Fruit fly (Drosophila melanogaster): ENCODE data around the gene AstA-R2.
"Not testable (repeated sequence)": the region's sequence is repeated elsewhere in the genome, so short reads cannot be mapped to it uniquely, and the experiment has no call there.

AstA-R2 gene

dm6 chr3R:28744682-28745081 lies at the start of gene AstA-R2:
TSS of gene AstA-R2 (minus strand) at chr3R:28744782.
- no peak for TF ChIP-seq CG17801 (GFP tag; optimal IDR thresholded peaks at IDR 0.05; ENCODE audit: partially characterized antibody)

dm6 chr3R:28790222-28790621 lies 45.6 kb upstream of the AstA-R2 start, which contains the start of gene intr:
TSS of gene intr (plus strand) at chr3R:28790522.
- no peak for TF ChIP-seq CG17801 (GFP tag; optimal IDR thresholded peaks at IDR 0.05; ENCODE audit: partially characterized antibody)

dm6 chr3R:28789317-28789716 lies 44.7 kb upstream of the AstA-R2 start, which contains the start of gene CG34295:
TSS of gene CG34295 (plus strand) at chr3R:28789617.
- TF ChIP-seq CG17801 (GFP tag; optimal IDR thresholded peaks at IDR 0.05; ENCODE audit: partially characterized antibody), result no peak

- TF ChIP-seq CG17801 (GFP tag; optimal IDR thresholded peaks at IDR 0.05; ENCODE audit: partially characterized antibody), result no peak
These were observed 31.1 kb upstream of the AstA-R2 start for dm6 chr3R:28775703-28776102.

dm6 chr3R:28758134-28758533 lies 13.6 kb upstream of the AstA-R2 start, which contains the start of gene aqrs:
TSS of gene aqrs (minus strand) at chr3R:28758234.
- TF ChIP-seq CG17801 (GFP tag; optimal IDR thresholded peaks at IDR 0.05; ENCODE audit: partially characterized antibody), result not testable (repeated sequence)

- no peak for TF ChIP-seq CG17801 (GFP tag; optimal IDR thresholded peaks at IDR 0.05; ENCODE audit: partially characterized antibody)
These were observed 12.3 kb upstream of the AstA-R2 start, which contains the start of gene CG9997 for dm6 chr3R:28756879-28757278. TSS of gene CG9997 (minus strand) at chr3R:28756979.

- no peak for TF ChIP-seq CG17801 (GFP tag; optimal IDR thresholded peaks at IDR 0.05; ENCODE audit: partially characterized antibody)
These were observed 7.1 kb upstream of the AstA-R2 start, which contains the start of gene CG10000 for dm6 chr3R:28751611-28752129. TSS of gene CG10000 (minus strand) at chr3R:28751661.

dm6 chr3R:28695993-28696392 lies 48.6 kb downstream of the AstA-R2 start, which contains the start of gene htt:
TSS of gene htt (plus strand) at chr3R:28696242.
- no peak for TF ChIP-seq CG17801 (GFP tag; optimal IDR thresholded peaks at IDR 0.05; ENCODE audit: partially characterized antibody)

- no peak for TF ChIP-seq CG17801 (GFP tag; optimal IDR thresholded peaks at IDR 0.05; ENCODE audit: partially characterized antibody)
These were observed 56.6 kb downstream of the AstA-R2 start for dm6 chr3R:28687969-28688368.

All from ovary, adult (tissue).